Worm (Caenorhabditis elegans): ENCODE results near the gene ceh-39.

ceh-39 gene

ce11 chrX:1811436-1811835 lies 44.5 kb downstream of the ceh-39 start, which contains the start of gene C14E2.3:
C14E2.3 (minus strand) TSS chrX:1811536.
- no peak for TF ChIP-seq nhr-237 (tag; optimal IDR thresholded peaks at IDR 0.05)
- no peak for TF ChIP-seq blmp-1 (tag; optimal IDR thresholded peaks at IDR 0.05; ENCODE audit: insufficient read depth)
- TF ChIP-seq egl-27 (tag; optimal IDR thresholded peaks at IDR 0.05) = no peak
- no peak for TF ChIP-seq sem-4 (tag; optimal IDR thresholded peaks at IDR 0.05)
- no peak for TF ChIP-seq ztf-1 (GFP tag; conservative IDR thresholded peaks at IDR 0.05)
- TF ChIP-seq Y55F3AM.14 (GFP tag; optimal IDR thresholded peaks at IDR 0.05) = no peak
- no peak for TF ChIP-seq elt-3 (tag; optimal IDR thresholded peaks at IDR 0.05)
- TF ChIP-seq unc-55 (GFP tag; optimal IDR thresholded peaks at IDR 0.05) = no peak
- TF ChIP-seq ztf-4 (tag; optimal IDR thresholded peaks at IDR 0.05) = no peak
- no peak for TF ChIP-seq nhr-129 (tag; optimal IDR thresholded peaks at IDR 0.05)
- no peak for TF ChIP-seq lsy-2 (tag; optimal IDR thresholded peaks at IDR 0.05)
- TF ChIP-seq C34F6.9 (tag; optimal IDR thresholded peaks at IDR 0.05) = no peak
- TF ChIP-seq ceh-16 (tag; optimal IDR thresholded peaks at IDR 0.05) = no peak
- TF ChIP-seq lin-39 (tag; optimal IDR thresholded peaks at IDR 0.05) = no peak

Measured in whole organism, L2 larva.